Worm (Caenorhabditis elegans) whole organism, L1 larva: ENCODE data around the gene sri-74.
"Not testable (repeated sequence)": the region's sequence is repeated elsewhere in the genome, so short reads cannot be mapped to it uniquely, and the experiment has no call there.

ENCODE experiments used
- C04F5.9 ChIP-seq: sonication (generic microtip); optimal IDR thresholded peaks from 2 replicates; lab custom pipeline; 2016; ENCODE audit warnings: missing genetic modification characterization, missing compliant biosample characterization
- C16A3.4 ChIP-seq: fragments of 150-350 bp; optimal IDR thresholded peaks from 2 replicates; lab custom pipeline; 2014; ENCODE audit warnings: missing biosample characterization, missing genetic modification characterization
- C34B4.2 ChIP-seq: sonication (generic microtip); optimal IDR thresholded peaks from 2 replicates; lab custom pipeline; 2017; ENCODE audit warnings: mild to moderate bottlenecking, missing genetic modification characterization, missing compliant biosample characterization
- alr-1 ChIP-seq: fragments of 200-800 bp; sonication (Bioruptor generic); optimal IDR thresholded peaks from 2 replicates; lab custom pipeline; 2018; ENCODE audit warnings: borderline replicate concordance, mild to moderate bottlenecking, missing genetic modification characterization, missing compliant biosample characterization
- blmp-1 ChIP-seq: fragments of 150-350 bp; optimal IDR thresholded peaks from 2 replicates; lab custom pipeline; 2014; ENCODE audit warnings: missing biosample characterization, missing genetic modification characterization
- ceh-82 ChIP-seq, 3 experiments: fragments of 150-350 bp in 1 of 3; sonication (generic microtip) in 2 of 3; optimal IDR thresholded peaks; 2 replicates each; lab custom pipeline; 2014 to 2017; ENCODE audit warnings: missing biosample characterization in 3 of 3, missing genetic modification characterization in 3 of 3
- ceh-88 ChIP-seq: fragments of 200-800 bp; sonication (Bioruptor generic); IDR thresholded peaks from 2 replicates; pipeline ENCODE4 v1.3.6; 2022; ENCODE audit warnings: missing genetic modification characterization, missing compliant biosample characterization
- ceh-90 ChIP-seq: sonication (generic microtip); optimal IDR thresholded peaks from 2 replicates; lab custom pipeline; 2016; ENCODE audit warnings: missing genetic modification characterization, missing compliant biosample characterization
- ces-1 ChIP-seq: fragments of 150-350 bp; optimal IDR thresholded peaks from 2 replicates; lab custom pipeline; 2014; ENCODE audit warnings: missing biosample characterization, missing genetic modification reagents, missing genetic modification characterization
- dpl-1 ChIP-seq, 3 experiments: fragments of 150-350 bp in 2 of 3; sonication (generic microtip) in 1 of 3; optimal IDR thresholded peaks; 2 replicates each; lab custom pipeline; 2014 to 2017; ENCODE audit warnings: missing biosample characterization in 3 of 3, missing genetic modification characterization in 3 of 3, missing genetic modification reagents in 3 of 3
- efl-1 ChIP-seq, 4 experiments: fragments of 150-350 bp; optimal IDR thresholded peaks in 3 of 4; peaks in 1 of 4; 1 replicate in 1 of 4; 2 replicates in 3 of 4; lab custom pipeline; 2014; ENCODE audit warnings: missing biosample characterization in 2 of 4, missing genetic modification characterization in 2 of 4, missing genetic modification reagents in 2 of 4
- efl-3 ChIP-seq: fragments of 200-800 bp; sonication (Bioruptor generic); optimal IDR thresholded peaks from 2 replicates; lab custom pipeline; 2018; ENCODE audit warnings: mild to moderate bottlenecking, missing genetic modification characterization, missing compliant biosample characterization
- elt-2 ChIP-seq: sonication (generic microtip); optimal IDR thresholded peaks from 2 replicates; lab custom pipeline; 2016; ENCODE audit warnings: missing genetic modification characterization, mild to moderate bottlenecking, inconsistent platforms, missing compliant biosample characterization, missing genetic modification reagents
- fkh-4 ChIP-seq: sonication (generic microtip); optimal IDR thresholded peaks from 2 replicates; lab custom pipeline; 2016; ENCODE audit warnings: missing compliant biosample characterization, missing genetic modification characterization, borderline replicate concordance
- fos-1 ChIP-seq: fragments of 150-350 bp; optimal IDR thresholded peaks from 2 replicates; lab custom pipeline; 2014; ENCODE audit warnings: missing biosample characterization, missing genetic modification characterization
- hlh-17 ChIP-seq: fragments of 200-800 bp; sonication (Bioruptor generic); optimal IDR thresholded peaks from 2 replicates; lab custom pipeline; 2018; ENCODE audit warnings: missing genetic modification characterization, mild to moderate bottlenecking, missing compliant biosample characterization, moderate library complexity, borderline replicate concordance
- irx-1 ChIP-seq: sonication (generic microtip); optimal IDR thresholded peaks from 2 replicates; lab custom pipeline; 2016; ENCODE audit warnings: missing genetic modification characterization, missing compliant biosample characterization
- jun-1 ChIP-seq: fragments of 150-350 bp; optimal IDR thresholded peaks from 2 replicates; lab custom pipeline; 2014; ENCODE audit warnings: missing biosample characterization, missing genetic modification reagents, missing genetic modification characterization
- lin-13 ChIP-seq: fragments of 150-350 bp; optimal IDR thresholded peaks from 2 replicates; lab custom pipeline; 2014; ENCODE audit warnings: missing biosample characterization, missing genetic modification reagents, missing genetic modification characterization
- lin-14 ChIP-seq: fragments of 200-800 bp; sonication (Bioruptor generic); optimal IDR thresholded peaks from 2 replicates; lab custom pipeline; 2018; ENCODE audit warnings: mild to moderate bottlenecking, missing genetic modification characterization, moderate library complexity, missing compliant biosample characterization
- lin-35 ChIP-seq, 2 experiments: fragments of 150-350 bp; optimal IDR thresholded peaks; 2 replicates each; lab custom pipeline; 2014; ENCODE audit warnings: missing biosample characterization in 2 of 2, missing genetic modification characterization in 2 of 2, missing genetic modification reagents in 2 of 2
- lin-39 ChIP-seq: fragments of 150-350 bp; optimal IDR thresholded peaks from 2 replicates; lab custom pipeline; 2014; ENCODE audit warnings: missing biosample characterization, missing genetic modification reagents, missing genetic modification characterization
- lsy-2 ChIP-seq, 2 experiments: fragments of 150-350 bp; optimal IDR thresholded peaks; 2 replicates each; lab custom pipeline; 2014; ENCODE audit warnings: missing biosample characterization in 2 of 2, missing genetic modification characterization in 2 of 2
- mab-9 ChIP-seq: fragments of 200-800 bp; sonication (Bioruptor generic); IDR thresholded peaks from 2 replicates; pipeline ENCODE4 v1.3.6; 2022; ENCODE audit warnings: missing genetic modification reagents, missing genetic modification characterization, missing compliant biosample characterization
- mdl-1 ChIP-seq, 2 experiments: fragments of 150-350 bp; optimal IDR thresholded peaks; 2 replicates each; lab custom pipeline; 2014 to 2017; ENCODE audit warnings: missing biosample characterization in 2 of 2, missing genetic modification characterization in 2 of 2, inconsistent platforms in 1 of 2
- nhr-12 ChIP-seq: sonication (generic microtip); optimal IDR thresholded peaks from 2 replicates; lab custom pipeline; 2017; ENCODE audit warnings: missing biosample characterization, missing genetic modification characterization
- nhr-20 ChIP-seq: sonication (generic microtip); optimal IDR thresholded peaks from 2 replicates; lab custom pipeline; 2016; ENCODE audit warnings: mild to moderate bottlenecking, missing genetic modification characterization, missing compliant biosample characterization
- nhr-47 ChIP-seq: sonication (generic microtip); optimal IDR thresholded peaks from 2 replicates; lab custom pipeline; 2016; ENCODE audit warnings: mild to moderate bottlenecking, missing genetic modification characterization, moderate library complexity, missing compliant biosample characterization
- nhr-71 ChIP-seq: sonication (generic microtip); optimal IDR thresholded peaks from 2 replicates; lab custom pipeline; 2016; ENCODE audit warnings: mild to moderate bottlenecking, missing genetic modification characterization, moderate library complexity, missing compliant biosample characterization
- nhr-85 ChIP-seq: sonication (generic microtip); peaks from one replicate; lab custom pipeline; 2016; ENCODE audit warnings: missing genetic modification characterization, inconsistent platforms, missing compliant biosample characterization
- nhr-90 ChIP-seq: sonication (generic microtip); optimal IDR thresholded peaks from 2 replicates; lab custom pipeline; 2016; ENCODE audit warnings: mild to moderate bottlenecking, missing genetic modification characterization, missing compliant biosample characterization; ENCODE audit not compliant: poor library complexity
- pqm-1 ChIP-seq: sonication (generic microtip); optimal IDR thresholded peaks from 3 replicates; lab custom pipeline; 2017; ENCODE audit warnings: missing biosample characterization, missing genetic modification characterization
- sptf-1 ChIP-seq: fragments of 150-350 bp; optimal IDR thresholded peaks from 2 replicates; lab custom pipeline; 2014; ENCODE audit warnings: missing biosample characterization, missing genetic modification characterization
- unc-130 ChIP-seq: fragments of 150-350 bp; optimal IDR thresholded peaks from 2 replicates; lab custom pipeline; 2017; ENCODE audit warnings: missing biosample characterization, missing genetic modification characterization, inconsistent platforms
- unc-62 ChIP-seq: fragments of 150-350 bp; optimal IDR thresholded peaks from 2 replicates; lab custom pipeline; 2014; ENCODE audit warnings: missing biosample characterization, missing genetic modification reagents, missing genetic modification characterization
- unc-86 ChIP-seq: sonication (generic microtip); optimal IDR thresholded peaks from 2 replicates; lab custom pipeline; 2016; ENCODE audit warnings: missing genetic modification characterization, missing compliant biosample characterization
- vab-15 ChIP-seq: sonication (generic microtip); optimal IDR thresholded peaks from 2 replicates; lab custom pipeline; 2017; ENCODE audit warnings: missing genotype, mild to moderate bottlenecking, missing genetic modification characterization, missing compliant biosample characterization
- zip-4 ChIP-seq: fragments of 200-800 bp; sonication (Bioruptor generic); optimal IDR thresholded peaks from 2 replicates; lab custom pipeline; 2018; ENCODE audit warnings: mild to moderate bottlenecking, missing genetic modification characterization, moderate library complexity, missing compliant biosample characterization

The sri-74 gene

DNA sequence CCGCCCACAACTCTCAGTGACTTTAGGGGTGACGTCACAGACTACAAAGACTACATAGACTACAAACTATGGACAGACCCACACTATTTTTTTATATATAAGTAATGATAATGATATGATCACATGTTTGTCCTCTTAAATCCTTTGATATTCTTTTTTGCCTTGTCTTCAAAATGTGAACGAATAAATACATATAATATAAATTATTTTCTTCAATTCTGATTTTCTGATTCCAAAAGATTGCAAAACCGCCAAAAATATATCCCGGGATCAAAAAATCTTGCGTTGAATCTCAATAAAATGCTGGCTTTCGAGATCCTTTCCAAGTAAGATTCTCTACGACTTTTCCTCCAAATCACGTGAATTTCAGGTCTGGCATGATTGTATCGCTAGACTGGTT is 17.2 kb upstream of the sri-74 start, which contains the start of gene F33H12.1:
Gene F33H12.1 (plus strand): TSS at position 301 of the 400 bp plus-strand sequence.
- TF ChIP-seq lin-13 (GFP tag; lab: Kevin White, UChicago); C34B4.2 (tag; lab: Kevin White, UChicago); blmp-1: not testable (repeated sequence)

ce11 chrII:2586861-2587554 is 4.1 kb upstream of the sri-74 start, which contains the start of the genes F33H12.7 and sri-39:
F33H12.7 (minus strand) TSS chrII:2586911.
sri-39 (plus strand) TSS chrII:2587504.
- TF ChIP-seq nhr-71: no peak
- no peak for TF ChIP-seq ceh-88
- no peak for TF ChIP-seq lin-13 (GFP tag; lab: Kevin White, UChicago)
- TF ChIP-seq C04F5.9: no peak
- no peak for TF ChIP-seq dpl-1 (GFP tag; optimal IDR thresholded peaks at IDR 0.05; lab: Kevin White, UChicago)
- no peak for TF ChIP-seq efl-3
- no peak for TF ChIP-seq nhr-85 (tag; lab: Kevin White, UChicago)
- TF ChIP-seq C16A3.4: no peak
- TF ChIP-seq ceh-90 (tag; lab: Kevin White, UChicago): no peak
- no peak for TF ChIP-seq fos-1 (tag; lab: Kevin White, UChicago)
- TF ChIP-seq alr-1 (tag; lab: Kevin White, UChicago): no peak
- no peak for TF ChIP-seq vab-15 (tag; lab: Kevin White, UChicago)
- TF ChIP-seq pqm-1: no peak
- TF ChIP-seq nhr-47 (tag; lab: Kevin White, UChicago): no peak
- no peak for TF ChIP-seq mdl-1 (tag; optimal IDR thresholded peaks at IDR 0.05; lab: Kevin White, UChicago)
- no peak for TF ChIP-seq hlh-17
- no peak for TF ChIP-seq lin-14 (GFP tag; lab: Kevin White, UChicago)
- no peak for TF ChIP-seq efl-1 (optimal IDR thresholded peaks at IDR 0.05; lab: Kevin White, UChicago)
- TF ChIP-seq efl-1 (GFP tag; optimal IDR thresholded peaks at IDR 0.05 in 1 of 2; lab: Kevin White, UChicago): peak in 1 of 2 experiments; percentile 74
- TF ChIP-seq lin-39 (tag; lab: Kevin White, UChicago): no peak
- peak; percentile 96 for TF ChIP-seq elt-2
- no peak for TF ChIP-seq ceh-82 (tag; optimal IDR thresholded peaks at IDR 0.05; lab: Kevin White, UChicago)
- TF ChIP-seq jun-1 (tag; lab: Kevin White, UChicago): peak; percentile 52
- no peak for TF ChIP-seq lsy-2 (tag; optimal IDR thresholded peaks at IDR 0.05; lab: Kevin White, UChicago)
- TF ChIP-seq unc-62 (GFP tag; lab: Kevin White, UChicago): no peak
- TF ChIP-seq irx-1 (tag; lab: Kevin White, UChicago): no peak
- peak in 1 of 2 experiments; percentile 12 for TF ChIP-seq lin-35 (GFP tag; optimal IDR thresholded peaks at IDR 0.05; lab: Kevin White, UChicago)
- TF ChIP-seq nhr-12 (tag; lab: Kevin White, UChicago): no peak
- TF ChIP-seq, all 84 proteins: peak for 4

DNA sequence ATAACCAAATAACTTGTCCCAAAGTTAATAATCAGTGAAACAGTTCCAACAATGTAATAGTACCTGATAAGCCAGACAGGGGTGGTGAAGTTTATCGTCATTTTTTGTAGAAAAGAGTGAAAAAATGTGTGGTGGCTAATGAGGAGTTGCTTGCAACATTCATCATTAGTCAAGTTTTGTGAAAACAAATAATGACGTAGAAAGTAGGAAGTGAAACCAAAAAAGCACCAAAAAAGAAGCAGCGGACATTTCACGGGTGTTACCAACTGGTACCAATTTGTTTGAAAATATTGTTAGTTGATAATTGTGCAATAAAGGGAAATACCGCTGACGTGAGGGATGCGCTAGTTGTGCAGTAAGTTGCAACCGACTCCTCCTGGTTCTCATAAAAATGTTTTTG is 2.5 kb upstream of the sri-74 start, which contains the start of gene sri-36:
Gene sri-36 (minus strand): TSS at position 101 of the 400 bp plus-strand sequence.
- TF ChIP-seq zip-4 (GFP tag; lab: Kevin White, UChicago): no peak
- no peak for TF ChIP-seq unc-86 (tag; lab: Kevin White, UChicago)

ce11 chrII:2578216-2578615 is 4.7 kb downstream of the sri-74 start:
- TF ChIP-seq nhr-90: no peak
- no peak for TF ChIP-seq sptf-1
- TF ChIP-seq efl-1 (optimal IDR thresholded peaks at IDR 0.05; lab: Kevin White, UChicago): no peak
- peak in 1 of 2 experiments; percentile 5 for TF ChIP-seq efl-1 (GFP tag; optimal IDR thresholded peaks at IDR 0.05 in 1 of 2; lab: Kevin White, UChicago)
- TF ChIP-seq mab-9 (GFP tag; lab: Robert Waterston, UW): no peak
- no peak for TF ChIP-seq nhr-20
- TF ChIP-seq unc-130 (tag; lab: Kevin White, UChicago): no peak
- no peak for TF ChIP-seq ces-1 (GFP tag; lab: Kevin White, UChicago)
- TF ChIP-seq fkh-4: no peak
